Fruit fly (Drosophila melanogaster) whole organism, embryonic: ENCODE results near the gene Tet.
A peak's percentile ranks its signal among the peaks of the same experiment; 100 is the strongest.

Experiments used
- Antp ChIP-seq: fragments of 200-800 bp; sonication (Bioruptor generic); optimal IDR thresholded peaks from 3 replicates; lab custom pipeline; 2016; ENCODE audit warnings: missing biosample characterization, missing genetic modification characterization
- B-H1 ChIP-seq: fragments of 200-800 bp; sonication (Bioruptor generic); IDR thresholded peaks from 3 replicates; pipeline ENCODE4 v1.3.6; 2022; ENCODE audit warnings: missing biosample characterization, missing genetic modification characterization
- B-H2 ChIP-seq: fragments of 200-800 bp; sonication (Bioruptor generic); optimal IDR thresholded peaks from 2 replicates; lab custom pipeline; 2018; ENCODE audit warnings: missing biosample characterization, mild to moderate bottlenecking, missing genetic modification characterization
- CG10959 ChIP-seq: fragments of 200-800 bp; sonication (Bioruptor generic); IDR thresholded peaks from 2 replicates; pipeline ENCODE4 v1.3.6; 2022; ENCODE audit warnings: missing biosample characterization, missing genetic modification characterization
- CG11247 ChIP-seq: fragments of 200-800 bp; sonication (Bioruptor generic); IDR thresholded peaks from 2 replicates; pipeline ENCODE4 v1.3.6; 2022; ENCODE audit warnings: missing biosample characterization, missing genetic modification characterization
- CG11696 ChIP-seq: fragments of 200-800 bp; sonication (Bioruptor generic); IDR thresholded peaks from 2 replicates; pipeline ENCODE4 v1.3.6; 2022; ENCODE audit warnings: missing biosample characterization, missing genetic modification characterization
- CG13624 ChIP-seq: fragments of 200-800 bp; sonication (Bioruptor generic); optimal IDR thresholded peaks from 2 replicates; lab custom pipeline; 2016; ENCODE audit warnings: missing biosample characterization, missing genetic modification characterization
- CG14441 ChIP-seq: fragments of 200-800 bp; sonication (Bioruptor generic); IDR thresholded peaks from 2 replicates; pipeline ENCODE4 v1.3.6; 2022; ENCODE audit warnings: missing biosample characterization, missing genetic modification characterization
- CG1529 ChIP-seq: fragments of 200-800 bp; sonication (Bioruptor generic); optimal IDR thresholded peaks from 3 replicates; lab custom pipeline; 2018; ENCODE audit warnings: missing biosample characterization, missing genetic modification characterization
- CG15514 ChIP-seq: fragments of 200-800 bp; sonication (Bioruptor generic); optimal IDR thresholded peaks from 3 replicates; lab custom pipeline; 2017; ENCODE audit warnings: missing biosample characterization, missing genetic modification characterization, mild to moderate bottlenecking, moderate library complexity, missing genetic modification reagents
- CG1792 ChIP-seq: fragments of 200-800 bp; sonication (Bioruptor generic); optimal IDR thresholded peaks from 2 replicates; lab custom pipeline; 2016; ENCODE audit warnings: missing biosample characterization, missing genetic modification characterization
- CG1832 ChIP-seq: fragments of 200-800 bp; sonication (Bioruptor generic); optimal IDR thresholded peaks from 2 replicates; lab custom pipeline; 2017; ENCODE audit warnings: missing biosample characterization, mild to moderate bottlenecking, missing genetic modification characterization, inconsistent platforms
- CG18619 ChIP-seq: fragments of 200-800 bp; sonication (Bioruptor generic); optimal IDR thresholded peaks from 3 replicates; lab custom pipeline; 2017; ENCODE audit warnings: missing biosample characterization, mild to moderate bottlenecking, missing genetic modification characterization
- CG31441 ChIP-seq: fragments of 200-800 bp; sonication (Bioruptor generic); IDR thresholded peaks from 2 replicates; pipeline ENCODE4 v1.3.6; 2022; ENCODE audit warnings: missing biosample characterization, missing genetic modification characterization
- CG4404 ChIP-seq: fragments of 200-800 bp; sonication (Bioruptor generic); IDR thresholded peaks from 2 replicates; pipeline ENCODE4 v1.3.6; 2022; ENCODE audit warnings: missing biosample characterization, missing genetic modification characterization
- CG5180 ChIP-seq: fragments of 200-800 bp; sonication (Bioruptor generic); optimal IDR thresholded peaks from 3 replicates; lab custom pipeline; 2017; ENCODE audit warnings: missing biosample characterization, missing genetic modification characterization, mild to moderate bottlenecking, moderate library complexity, missing genetic modification reagents
- CG6272 ChIP-seq: fragments of 200-800 bp; sonication (Bioruptor generic); IDR thresholded peaks from 2 replicates; pipeline ENCODE4 v1.3.6; 2022; ENCODE audit warnings: missing biosample characterization, missing genetic modification characterization
- CG6765 ChIP-seq: fragments of 200-800 bp; sonication (Bioruptor generic); optimal IDR thresholded peaks from 3 replicates; lab custom pipeline; 2017; ENCODE audit warnings: missing biosample characterization, mild to moderate bottlenecking, missing genetic modification characterization
- CG8388 ChIP-seq: fragments of 200-800 bp; sonication (Bioruptor generic); optimal IDR thresholded peaks from 2 replicates; lab custom pipeline; 2019; ENCODE audit warnings: missing biosample characterization, mild to moderate bottlenecking, missing genetic modification characterization, moderate library complexity
- CG8765 ChIP-seq: fragments of 200-800 bp; sonication (Bioruptor generic); IDR thresholded peaks from 2 replicates; pipeline ENCODE4 v1.3.6; 2022; ENCODE audit warnings: missing biosample characterization, missing genetic modification characterization
- CG8944 ChIP-seq: fragments of 200-800 bp; sonication (Bioruptor generic); optimal IDR thresholded peaks from 3 replicates; lab custom pipeline; 2016; ENCODE audit warnings: missing biosample characterization, missing genetic modification characterization
- CG9876 ChIP-seq: fragments of 200-800 bp; sonication (Bioruptor generic); optimal IDR thresholded peaks from 2 replicates; lab custom pipeline; 2016; ENCODE audit warnings: missing biosample characterization, missing genetic modification characterization
- CoRest ChIP-seq: fragments of 200-800 bp; sonication (Bioruptor generic); optimal IDR thresholded peaks from 3 replicates; lab custom pipeline; 2018; ENCODE audit warnings: missing biosample characterization, mild to moderate bottlenecking, missing genetic modification characterization, moderate library complexity
- Dad ChIP-seq: fragments of 200-800 bp; sonication (Bioruptor generic); optimal IDR thresholded peaks from 3 replicates; lab custom pipeline; 2016; ENCODE audit warnings: missing biosample characterization, missing genetic modification characterization
- Dip3 ChIP-seq: fragments of 200-800 bp; sonication (Bioruptor generic); optimal IDR thresholded peaks from 3 replicates; lab custom pipeline; 2016; ENCODE audit warnings: missing biosample characterization, missing genetic modification characterization
- Ets97D ChIP-seq: fragments of 200-800 bp; sonication (Bioruptor generic); optimal IDR thresholded peaks from 3 replicates; lab custom pipeline; 2016; ENCODE audit warnings: missing biosample characterization, missing genetic modification characterization
- H2.0 ChIP-seq: fragments of 200-800 bp; sonication (Bioruptor generic); IDR thresholded peaks from 2 replicates; pipeline ENCODE4 v1.3.6; 2022; ENCODE audit warnings: missing biosample characterization, missing genetic modification characterization
- HmgD ChIP-seq: fragments of 200-800 bp; sonication (Bioruptor generic); optimal IDR thresholded peaks from 3 replicates; lab custom pipeline; 2016; ENCODE audit warnings: missing biosample characterization, missing genetic modification characterization
- Hr3 ChIP-seq: fragments of 200-800 bp; sonication (Bioruptor generic); optimal IDR thresholded peaks from 3 replicates; lab custom pipeline; 2016; ENCODE audit warnings: missing biosample characterization, missing genetic modification characterization
- Kr ChIP-seq: fragments of 200-800 bp; sonication (Bioruptor generic); optimal IDR thresholded peaks from 2 replicates; lab custom pipeline; 2017; ENCODE audit warnings: missing biosample characterization, mild to moderate bottlenecking, missing genetic modification characterization
- Pdp1 ChIP-seq, 2 experiments: fragments of 200-800 bp; sonication (Bioruptor generic); optimal IDR thresholded peaks; 3 replicates each; lab custom pipeline; 2016; ENCODE audit warnings: missing biosample characterization in 2 of 2, missing genetic modification characterization in 2 of 2, mild to moderate bottlenecking in 1 of 2, moderate library complexity in 1 of 2
- Ravus ChIP-seq: fragments of 200-800 bp; sonication (Bioruptor generic); IDR thresholded peaks from 2 replicates; pipeline ENCODE4 v1.3.6; 2022; ENCODE audit warnings: missing biosample characterization, missing genetic modification characterization
- Ssrp ChIP-seq: fragments of 200-800 bp; sonication (Bioruptor generic); optimal IDR thresholded peaks from 2 replicates; lab custom pipeline; 2018; ENCODE audit warnings: missing biosample characterization, mild to moderate bottlenecking, missing genetic modification characterization, moderate library complexity
- al ChIP-seq: fragments of 200-800 bp; sonication (Bioruptor generic); IDR thresholded peaks from 2 replicates; pipeline ENCODE4 v1.3.6; 2022; ENCODE audit warnings: missing biosample characterization, missing genetic modification characterization
- bbx ChIP-seq: fragments of 200-800 bp; sonication (Bioruptor generic); IDR thresholded peaks from 2 replicates; pipeline ENCODE4 v1.3.6; 2022; ENCODE audit warnings: missing biosample characterization, missing genetic modification characterization; ENCODE audit not compliant: partially characterized antibody
- danr ChIP-seq: fragments of 200-800 bp; sonication (Bioruptor generic); IDR thresholded peaks from 2 replicates; pipeline ENCODE4 v1.3.6; 2022; ENCODE audit warnings: missing biosample characterization, missing genetic modification characterization
- dati ChIP-seq: fragments of 200-800 bp; sonication (Bioruptor generic); IDR thresholded peaks from 2 replicates; pipeline ENCODE4 v1.3.6; 2022; ENCODE audit warnings: missing biosample characterization, missing genetic modification characterization
- dimm ChIP-seq: fragments of 200-800 bp; sonication (Bioruptor generic); IDR thresholded peaks from 2 replicates; pipeline ENCODE4 v1.3.6; 2022; ENCODE audit warnings: missing biosample characterization, missing genetic modification characterization
- dpn ChIP-seq, 2 experiments: fragments of 200-800 bp; sonication (Bioruptor generic); optimal IDR thresholded peaks; 3 replicates each; lab custom pipeline; 2016; ENCODE audit warnings: missing biosample characterization in 2 of 2, missing genetic modification characterization in 2 of 2
- esg ChIP-seq: fragments of 200-800 bp; sonication (Bioruptor generic); conservative IDR thresholded peaks from 2 replicates; pipeline ENCODE4 v1.3.6; 2022; ENCODE audit warnings: missing biosample characterization, missing genetic modification characterization
- ftz-f1 ChIP-seq: fragments of 200-800 bp; sonication (Bioruptor generic); optimal IDR thresholded peaks from 2 replicates; lab custom pipeline; 2016; ENCODE audit warnings: missing biosample characterization, missing genetic modification characterization
- gcm ChIP-seq: fragments of 200-800 bp; sonication (Bioruptor generic); optimal IDR thresholded peaks from 2 replicates; lab custom pipeline; 2019; ENCODE audit warnings: missing biosample characterization, mild to moderate bottlenecking, missing genetic modification characterization, moderate library complexity
- gcm2 ChIP-seq: fragments of 200-800 bp; sonication (Bioruptor generic); optimal IDR thresholded peaks from 2 replicates; lab custom pipeline; 2016; ENCODE audit warnings: missing biosample characterization, missing genetic modification characterization
- hbn ChIP-seq: fragments of 200-800 bp; sonication (Bioruptor generic); IDR thresholded peaks from 2 replicates; pipeline ENCODE4 v1.3.6; 2022; ENCODE audit warnings: missing biosample characterization, missing genetic modification characterization; ENCODE audit not compliant: partially characterized antibody
- ind ChIP-seq: fragments of 200-800 bp; sonication (Bioruptor generic); optimal IDR thresholded peaks from 3 replicates; lab custom pipeline; 2016; ENCODE audit warnings: missing biosample characterization, missing genetic modification characterization
- lola ChIP-seq, 3 experiments: fragments of >200 bp in 2 of 3; fragments of 200-800 bp in 1 of 3; sonication (Bioruptor generic) in 1 of 3; optimal IDR thresholded peaks; 2 replicates each; lab custom pipeline; 2017 to 2019; ENCODE audit warnings: missing biosample characterization in 3 of 3, missing genetic modification characterization in 3 of 3, mild to moderate bottlenecking in 1 of 3, moderate library complexity in 1 of 3
- luna ChIP-seq: fragments of 200-800 bp; sonication (Bioruptor generic); optimal IDR thresholded peaks from 2 replicates; lab custom pipeline; 2016; ENCODE audit warnings: missing biosample characterization, missing genetic modification characterization
- pfk ChIP-seq: fragments of 200-800 bp; sonication (Bioruptor generic); optimal IDR thresholded peaks from 2 replicates; lab custom pipeline; 2018; ENCODE audit warnings: missing biosample characterization, mild to moderate bottlenecking, missing genetic modification characterization, moderate library complexity
- slp2 ChIP-seq: fragments of 200-800 bp; sonication (Bioruptor generic); optimal IDR thresholded peaks from 2 replicates; lab custom pipeline; 2016; ENCODE audit warnings: missing biosample characterization, missing genetic modification characterization
- tio ChIP-seq: fragments of 200-800 bp; sonication (Bioruptor generic); optimal IDR thresholded peaks from 2 replicates; lab custom pipeline; 2017; ENCODE audit warnings: missing biosample characterization, missing genetic modification characterization, inconsistent platforms
- wek ChIP-seq: fragments of 200-800 bp; sonication (Bioruptor generic); optimal IDR thresholded peaks from 3 replicates; lab custom pipeline; 2018; ENCODE audit warnings: missing biosample characterization, mild to moderate bottlenecking, missing genetic modification characterization, moderate library complexity

Tet gene

dm6 chr3L:2773968-2774461 lies 104.9 kb downstream of the Tet start, which contains the start of the genes CG12093 and Atg2 (continued):
- peak; percentile 63 for TF ChIP-seq Antp (GFP tag; lab: Kevin White, UChicago)
- peak in 1 of 3 experiments; percentile 91 for TF ChIP-seq lola (GFP tag; optimal IDR thresholded peaks at IDR 0.05; lab: Kevin White, UChicago)
- peak; percentile 81 for TF ChIP-seq CG10959 (GFP tag; lab: Robert Waterston, UW)
- peak; percentile 93 for TF ChIP-seq CG4404 (GFP tag; lab: Robert Waterston, UW)
- TF ChIP-seq danr (GFP tag; lab: Robert Waterston, UW), result peak; percentile 78
- peak; percentile 95 for TF ChIP-seq Hr3 (GFP tag; lab: Kevin White, UChicago)
- TF ChIP-seq ftz-f1, result peak; percentile 78
- TF ChIP-seq dpn (GFP tag; optimal IDR thresholded peaks at IDR 0.05; lab: Kevin White, UChicago), result peak; percentile 85 to 94
- no peak for TF ChIP-seq Kr (GFP tag; lab: Kevin White, UChicago)
- no peak for TF ChIP-seq hbn
- TF ChIP-seq H2.0 (GFP tag; lab: Robert Waterston, UW), result peak; percentile 94
- peak; percentile 88 for TF ChIP-seq dimm
- peak; percentile 97 for TF ChIP-seq CoRest (tag; lab: Kevin White, UChicago)
- TF ChIP-seq HmgD (GFP tag; lab: Kevin White, UChicago), result no peak
- peak; percentile 94 for TF ChIP-seq CG11247 (GFP tag; lab: Robert Waterston, UW)
- TF ChIP-seq CG11696 (GFP tag; lab: Robert Waterston, UW), result peak; percentile 63
- peak; percentile 40 for TF ChIP-seq CG9876
- TF ChIP-seq bbx, result no peak
- peak; percentile 72 for TF ChIP-seq CG15514 (GFP tag; lab: Kevin White, UChicago)
- TF ChIP-seq ind (GFP tag; lab: Kevin White, UChicago), result peak; percentile 92
- peak; percentile 74 for TF ChIP-seq CG6765 (GFP tag; lab: Kevin White, UChicago)
- TF ChIP-seq luna (GFP tag; lab: Kevin White, UChicago), result peak; percentile 24
- TF ChIP-seq tio, result no peak
- TF ChIP-seq Dip3 (GFP tag; lab: Kevin White, UChicago), result peak; percentile 81
- peak; percentile 87 for TF ChIP-seq B-H1 (GFP tag; lab: Robert Waterston, UW)
- peak; percentile 96 for TF ChIP-seq CG31441 (GFP tag; lab: Robert Waterston, UW)
- TF ChIP-seq CG14441, result peak; percentile 93
- TF ChIP-seq Pdp1 (GFP tag; optimal IDR thresholded peaks at IDR 0.05; lab: Kevin White, UChicago), result peak; percentile 76 to 88
- peak; percentile 93 for TF ChIP-seq Ssrp
- peak; percentile 91 for TF ChIP-seq CG8388 (GFP tag; lab: Kevin White, UChicago)
- TF ChIP-seq esg (GFP tag; lab: Robert Waterston, UW), result peak; percentile 95
- peak; percentile 88 for TF ChIP-seq gcm
- TF ChIP-seq CG13624 (GFP tag; lab: Kevin White, UChicago), result peak; percentile 82
- TF ChIP-seq gcm2 (GFP tag; lab: Kevin White, UChicago), result peak; percentile 61
- peak; percentile 76 for TF ChIP-seq slp2 (GFP tag; lab: Kevin White, UChicago)
- no peak for TF ChIP-seq CG1792 (GFP tag; lab: Kevin White, UChicago)
- TF ChIP-seq wek (GFP tag; lab: Kevin White, UChicago), result peak; percentile 49
- TF ChIP-seq Ets97D (GFP tag; lab: Kevin White, UChicago), result peak; percentile 55
- peak; percentile 76 for TF ChIP-seq dati (GFP tag; lab: Robert Waterston, UW)
- TF ChIP-seq pfk (GFP tag; lab: Kevin White, UChicago), result no peak
- peak; percentile 93 for TF ChIP-seq al
- peak; percentile 91 for TF ChIP-seq CG18619 (GFP tag; lab: Kevin White, UChicago)
- peak; percentile 80 for TF ChIP-seq CG1529
- TF ChIP-seq CG8944 (GFP tag; lab: Kevin White, UChicago), result peak; percentile 60
- peak; percentile 90 for TF ChIP-seq CG6272 (GFP tag; lab: Robert Waterston, UW)
- peak; percentile 90 for TF ChIP-seq B-H2 (GFP tag; lab: Kevin White, UChicago)
- TF ChIP-seq CG8765, result peak; percentile 85; the same call in 1 of the 2 replicates
- TF ChIP-seq CG1832 (GFP tag; lab: Kevin White, UChicago), result no peak
- TF ChIP-seq Ravus (GFP tag; lab: Robert Waterston, UW), result peak; percentile 72
- peak; percentile 45 for TF ChIP-seq CG5180 (GFP tag; lab: Kevin White, UChicago)
- peak; percentile 60 for TF ChIP-seq Dad (GFP tag; lab: Kevin White, UChicago)
